Worm (Caenorhabditis elegans) whole organism, L3 larva: Measurements from ENCODE around the gene C49F5.13.
"Not testable (repeated sequence)": the region's sequence is repeated elsewhere in the genome, so short reads cannot be mapped to it uniquely, and the experiment has no call there.

Experiments used
- R02D3.7 ChIP-seq: fragments of 150-350 bp; optimal IDR thresholded peaks from 2 replicates; lab custom pipeline; 2014; ENCODE audit warnings: missing biosample characterization, missing genetic modification characterization
- aly-2 ChIP-seq: fragments of 150-350 bp; optimal IDR thresholded peaks from 2 replicates; lab custom pipeline; 2014; ENCODE audit warnings: missing biosample characterization, missing genetic modification characterization
- ama-1 ChIP-seq: fragments of 150-350 bp; optimal IDR thresholded peaks from 2 replicates; lab custom pipeline; 2018
- ceh-28 ChIP-seq: fragments of 150-350 bp; optimal IDR thresholded peaks from 2 replicates; lab custom pipeline; 2014; ENCODE audit warnings: missing biosample characterization, missing genetic modification reagents, missing genetic modification characterization
- ceh-82 ChIP-seq: fragments of 150-350 bp; optimal IDR thresholded peaks from 2 replicates; lab custom pipeline; 2014; ENCODE audit warnings: missing biosample characterization, missing genetic modification characterization
- ceh-9 ChIP-seq: sonication (generic microtip); optimal IDR thresholded peaks from 2 replicates; lab custom pipeline; 2018; ENCODE audit warnings: missing biosample characterization, missing genetic modification characterization
- daf-12 ChIP-seq: fragments of 150-350 bp; optimal IDR thresholded peaks from 2 replicates; lab custom pipeline; 2014; ENCODE audit warnings: missing biosample characterization, missing genetic modification reagents, missing genetic modification characterization
- egl-5 ChIP-seq: fragments of 150-350 bp; optimal IDR thresholded peaks from 2 replicates; lab custom pipeline; 2017; ENCODE audit warnings: missing biosample characterization, missing genetic modification reagents, missing genetic modification characterization, inconsistent platforms
- elt-2 ChIP-seq: sonication (generic microtip); optimal IDR thresholded peaks from 2 replicates; lab custom pipeline; 2016; ENCODE audit warnings: missing genetic modification reagents, mild to moderate bottlenecking, missing genetic modification characterization, missing compliant biosample characterization
- elt-3 ChIP-seq, 3 experiments: fragments of 150-350 bp in 1 of 3; sonication (generic microtip) in 2 of 3; optimal IDR thresholded peaks; 2 replicates in 2 of 3; 4 replicates in 1 of 3; lab custom pipeline; 2014 to 2017; ENCODE audit warnings: missing biosample characterization in 3 of 3, missing genetic modification characterization in 3 of 3
- fkh-10 ChIP-seq: sonication (generic microtip); optimal IDR thresholded peaks from 2 replicates; lab custom pipeline; 2017; ENCODE audit warnings: missing biosample characterization, missing genetic modification reagents, missing genetic modification characterization
- fos-1 ChIP-seq: fragments of 150-350 bp; optimal IDR thresholded peaks from 2 replicates; lab custom pipeline; 2014; ENCODE audit warnings: missing biosample characterization, missing genetic modification characterization
- hmg-11 ChIP-seq: sonication (generic microtip); optimal IDR thresholded peaks from 2 replicates; lab custom pipeline; 2016; ENCODE audit warnings: missing genetic modification characterization, missing compliant biosample characterization
- lin-15B ChIP-seq: fragments of 150-350 bp; optimal IDR thresholded peaks from 2 replicates; lab custom pipeline; 2014; ENCODE audit warnings: missing biosample characterization, missing genetic modification characterization
- mdl-1 ChIP-seq: fragments of 150-350 bp; optimal IDR thresholded peaks from 2 replicates; lab custom pipeline; 2014; ENCODE audit warnings: missing biosample characterization, missing genetic modification characterization
- mml-1 ChIP-seq: fragments of 150-350 bp; sonication (generic microtip); optimal IDR thresholded peaks from 3 replicates; lab custom pipeline; 2014; ENCODE audit warnings: missing biosample characterization, missing genetic modification characterization
- nfya-1 ChIP-seq: sonication (generic microtip); optimal IDR thresholded peaks from 2 replicates; lab custom pipeline; 2017; ENCODE audit warnings: missing genetic modification characterization, mild to moderate bottlenecking, missing compliant biosample characterization, antibody characterized with exemption, moderate library complexity; ENCODE audit not compliant: insufficient read depth
- nhr-11 ChIP-seq: fragments of 150-350 bp; optimal IDR thresholded peaks from 2 replicates; lab custom pipeline; 2014; ENCODE audit warnings: missing biosample characterization, missing genetic modification characterization
- nhr-12 ChIP-seq: fragments of 150-350 bp; optimal IDR thresholded peaks from 2 replicates; lab custom pipeline; 2014; ENCODE audit warnings: missing biosample characterization, missing genetic modification characterization
- nhr-23 ChIP-seq: fragments of 150-350 bp; optimal IDR thresholded peaks from 2 replicates; lab custom pipeline; 2014; ENCODE audit warnings: missing biosample characterization, missing genetic modification reagents, missing genetic modification characterization
- nhr-237 ChIP-seq: fragments of 150-350 bp; optimal IDR thresholded peaks from 2 replicates; lab custom pipeline; 2014; ENCODE audit warnings: missing biosample characterization, missing genetic modification characterization
- nhr-25 ChIP-seq: sonication (generic microtip); optimal IDR thresholded peaks from 2 replicates; lab custom pipeline; 2017; ENCODE audit warnings: missing biosample characterization, missing genetic modification characterization
- nhr-43 ChIP-seq: sonication (generic microtip); optimal IDR thresholded peaks from 2 replicates; lab custom pipeline; 2016; ENCODE audit warnings: mild to moderate bottlenecking, missing genetic modification characterization, missing compliant biosample characterization; ENCODE audit not compliant: poor library complexity, severe bottlenecking
- nhr-67 ChIP-seq: fragments of 150-350 bp; optimal IDR thresholded peaks from 2 replicates; lab custom pipeline; 2014; ENCODE audit warnings: missing biosample characterization, missing genetic modification characterization
- nhr-76 ChIP-seq: fragments of 150-350 bp; sonication (generic microtip); optimal IDR thresholded peaks from 5 replicates; lab custom pipeline; 2014; ENCODE audit warnings: missing biosample characterization, missing genetic modification characterization
- pha-4 ChIP-seq: fragments of 150-350 bp; optimal IDR thresholded peaks from 2 replicates; lab custom pipeline; 2014; ENCODE audit warnings: missing biosample characterization, missing genetic modification reagents, missing genetic modification characterization
- sea-2 ChIP-seq: fragments of 150-350 bp; sonication (generic microtip); optimal IDR thresholded peaks from 4 replicates; lab custom pipeline; 2014; ENCODE audit warnings: missing biosample characterization, missing genetic modification reagents, missing genetic modification characterization
- skn-1 ChIP-seq: fragments of 150-350 bp; optimal IDR thresholded peaks from 2 replicates; lab custom pipeline; 2014; ENCODE audit warnings: missing biosample characterization, missing genetic modification characterization
- snpc-4 ChIP-seq: fragments of 150-350 bp; optimal IDR thresholded peaks from 2 replicates; lab custom pipeline; 2014; ENCODE audit warnings: missing biosample characterization, missing genetic modification characterization
- tbx-2 ChIP-seq: sonication (generic microtip); optimal IDR thresholded peaks from 2 replicates; lab custom pipeline; 2016; ENCODE audit warnings: mild to moderate bottlenecking, missing genetic modification characterization, missing compliant biosample characterization
- unc-39 ChIP-seq: sonication (generic microtip); optimal IDR thresholded peaks from 4 replicates; lab custom pipeline; 2017; ENCODE audit warnings: missing biosample characterization, missing genetic modification characterization
- zag-1 ChIP-seq: fragments of 150-350 bp; optimal IDR thresholded peaks from 2 replicates; lab custom pipeline; 2014; ENCODE audit warnings: missing biosample characterization, missing genetic modification characterization
- ztf-11 ChIP-seq: fragments of 150-350 bp; optimal IDR thresholded peaks from 2 replicates; lab custom pipeline; 2014; ENCODE audit warnings: missing biosample characterization, missing genetic modification characterization

C49F5.13 gene

DNA sequence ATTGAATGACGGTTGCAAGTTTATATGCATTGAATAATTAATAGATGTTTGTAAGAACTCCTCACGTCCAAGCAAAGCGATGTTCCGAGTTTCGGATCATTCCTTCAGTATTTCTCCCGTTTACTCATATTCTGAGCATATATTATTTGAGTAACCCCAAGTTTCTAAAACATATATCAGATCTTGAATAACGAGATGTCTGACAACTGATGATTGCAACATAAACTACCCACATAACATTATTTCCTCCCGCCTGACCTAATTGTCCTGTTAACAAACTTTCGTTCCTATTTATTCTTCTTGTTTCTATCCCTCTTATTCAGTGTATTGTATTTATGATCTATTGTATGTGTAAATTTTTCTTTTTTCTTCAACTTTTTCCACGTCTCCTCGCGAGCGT is at the start of gene C49F5.13:
Gene C49F5.13, plus strand, starts transcription at position 301 of the 400 bp plus-strand sequence.
- TF ChIP-seq ztf-11; nhr-23 (tag; lab: Kevin White, UChicago); aly-2 (tag; lab: Kevin White, UChicago): not testable (repeated sequence)

DNA sequence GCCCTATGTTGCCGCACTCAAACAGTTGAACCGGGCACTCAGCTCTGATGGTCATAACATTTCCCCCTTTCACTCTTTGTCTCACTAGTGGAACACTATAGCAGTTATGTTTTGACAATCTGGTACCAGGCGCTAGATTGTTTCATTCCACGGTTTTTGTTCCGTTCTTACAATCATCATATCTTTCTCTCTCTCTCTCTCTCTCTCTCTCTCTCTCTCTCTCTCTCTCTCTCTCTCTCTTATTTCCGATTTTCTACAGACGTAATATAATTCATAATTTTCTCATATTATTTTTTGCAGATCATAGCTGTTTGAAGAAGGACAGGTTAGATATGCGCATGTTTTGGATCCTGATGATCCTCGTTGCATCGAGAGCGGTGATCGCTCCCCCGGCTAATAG is 47.4 kb upstream of the C49F5.13 start, which contains the start of gene Y62H9A.12:
Gene Y62H9A.12, plus strand, starts transcription at position 301 of the 400 bp plus-strand sequence.
- TF ChIP-seq zag-1 (tag; lab: Kevin White, UChicago) (no peak), elt-2 (tag; lab: Kevin White, UChicago) (no peak), R02D3.7 (tag; lab: Kevin White, UChicago) (no peak), nhr-11 (tag; lab: Kevin White, UChicago) (no peak), mml-1 (tag; lab: Kevin White, UChicago) (no peak), ceh-28 (tag; lab: Kevin White, UChicago) (no peak), elt-3 (tag; optimal IDR thresholded peaks at IDR 0.05; lab: Kevin White, UChicago) (no peak), snpc-4 (no peak), daf-12 (tag; lab: Kevin White, UChicago) (no peak), tbx-2 (tag; lab: Kevin White, UChicago) (no peak), nhr-25 (no peak), sea-2 (GFP tag; lab: Kevin White, UChicago) (no peak), nhr-237 (tag; lab: Kevin White, UChicago) (no peak), fkh-10 (GFP tag; lab: Kevin White, UChicago) (no peak), ceh-82 (tag; lab: Kevin White, UChicago) (no peak)
- TF ChIP-seq, all 47 proteins: peak for 0

DNA sequence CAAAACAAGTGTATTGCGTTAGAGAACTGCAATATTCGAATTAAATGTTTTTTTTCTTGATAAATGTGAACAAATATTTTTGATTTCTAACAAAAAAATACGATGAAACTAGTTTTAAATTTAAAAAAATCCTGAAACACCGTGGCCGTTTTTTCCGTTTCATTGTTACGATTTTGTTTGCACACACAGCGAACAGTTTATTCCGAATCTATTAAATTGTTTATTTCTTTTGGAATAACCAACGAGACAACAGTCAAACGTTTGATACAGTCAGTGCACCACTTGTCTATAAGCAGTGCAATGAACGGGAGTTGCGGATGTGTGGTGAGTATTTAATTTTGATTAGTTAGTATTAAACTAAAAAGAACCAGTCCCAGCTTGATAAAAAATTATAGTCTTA is 44.5 kb upstream of the C49F5.13 start, which contains the start of gene Y62H9A.13:
Gene Y62H9A.13, plus strand, starts transcription at position 301 of the 400 bp plus-strand sequence.
- TF ChIP-seq ceh-9 (tag; lab: Kevin White, UChicago) (no peak), ceh-28 (tag; lab: Kevin White, UChicago) (no peak), aly-2 (tag; lab: Kevin White, UChicago) (no peak), R02D3.7 (tag; lab: Kevin White, UChicago) (no peak), fos-1 (tag; lab: Kevin White, UChicago) (no peak), egl-5 (tag; lab: Kevin White, UChicago) (no peak), ztf-11 (no peak), skn-1 (tag; lab: Kevin White, UChicago) (no peak), unc-39 (tag; lab: Kevin White, UChicago) (no peak), ceh-82 (tag; lab: Kevin White, UChicago) (no peak), lin-15B (tag; lab: Kevin White, UChicago) (no peak), nhr-43 (tag; lab: Kevin White, UChicago) (no peak), nhr-67 (tag; lab: Kevin White, UChicago) (no peak), mml-1 (tag; lab: Kevin White, UChicago) (no peak), nhr-11 (tag; lab: Kevin White, UChicago) (no peak)

DNA sequence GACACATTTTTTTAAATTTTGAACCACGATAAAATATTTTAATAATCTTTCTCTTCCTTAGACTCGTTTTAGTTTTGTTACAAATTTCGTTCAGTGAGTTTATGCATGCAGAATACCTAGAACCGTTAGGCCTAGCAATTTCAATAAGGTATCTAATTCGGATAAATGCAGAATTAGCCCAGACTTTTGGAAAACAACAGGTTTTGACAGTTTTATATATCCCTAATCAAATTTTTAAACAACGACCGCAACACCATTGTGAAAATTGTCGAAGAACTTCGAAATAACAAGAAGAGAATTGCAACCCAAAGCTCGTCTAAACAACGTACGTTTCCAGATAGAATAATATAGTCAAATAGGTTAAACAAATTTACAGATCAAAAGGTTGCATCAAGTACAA is 43.2 kb upstream of the C49F5.13 start, which contains the start of gene Y62H9A.16:
Gene Y62H9A.16, plus strand, starts transcription at position 301 of the 400 bp plus-strand sequence.
- TF ChIP-seq fkh-10 (GFP tag; lab: Kevin White, UChicago) = no peak
- TF ChIP-seq tbx-2 (tag; lab: Kevin White, UChicago) = no peak
- TF ChIP-seq nhr-76 (tag; lab: Kevin White, UChicago) = no peak
- no peak for TF ChIP-seq daf-12 (tag; lab: Kevin White, UChicago)
- TF ChIP-seq nfya-1 (tag; lab: Kevin White, UChicago) = no peak
- TF ChIP-seq mdl-1 (tag; lab: Kevin White, UChicago) = no peak
- no peak for TF ChIP-seq ztf-11
- TF ChIP-seq nhr-67 (tag; lab: Kevin White, UChicago) = no peak
- no peak for TF ChIP-seq hmg-11 (tag; lab: Kevin White, UChicago)
- no peak for TF ChIP-seq elt-2 (tag; lab: Kevin White, UChicago)
- TF ChIP-seq ama-1 = no peak
- no peak for TF ChIP-seq nhr-12 (tag; lab: Kevin White, UChicago)
- no peak for TF ChIP-seq pha-4 (tag; lab: Kevin White, UChicago)
- TF ChIP-seq, all 47 proteins: peak for 0
